Worm (Caenorhabditis elegans) whole organism, L1 larva: Measurements from ENCODE around the gene T26H8.5.

ENCODE experiments used
- C16A3.4 ChIP-seq: fragments of 150-350 bp; optimal IDR thresholded peaks from 2 replicates; lab custom pipeline; 2014; ENCODE audit warnings: missing biosample characterization, missing genetic modification characterization
- F16B12.6 ChIP-seq: fragments of 150-350 bp; optimal IDR thresholded peaks from 2 replicates; lab custom pipeline; 2014; ENCODE audit warnings: missing biosample characterization, missing genetic modification characterization
- alr-1 ChIP-seq: fragments of 200-800 bp; sonication (Bioruptor generic); optimal IDR thresholded peaks from 2 replicates; lab custom pipeline; 2018; ENCODE audit warnings: borderline replicate concordance, mild to moderate bottlenecking, missing genetic modification characterization, missing compliant biosample characterization
- aly-2 ChIP-seq: fragments of 150-350 bp; optimal IDR thresholded peaks from 2 replicates; lab custom pipeline; 2014; ENCODE audit warnings: missing biosample characterization, missing genetic modification characterization
- blmp-1 ChIP-seq: fragments of 150-350 bp; optimal IDR thresholded peaks from 2 replicates; lab custom pipeline; 2014; ENCODE audit warnings: missing biosample characterization, missing genetic modification characterization
- ceh-63 ChIP-seq: fragments of 200-800 bp; sonication (Bioruptor generic); optimal IDR thresholded peaks from 2 replicates; lab custom pipeline; 2018; ENCODE audit warnings: mild to moderate bottlenecking, missing genetic modification characterization, missing compliant biosample characterization
- ceh-82 ChIP-seq, 3 experiments: fragments of 150-350 bp in 1 of 3; sonication (generic microtip) in 2 of 3; optimal IDR thresholded peaks; 2 replicates each; lab custom pipeline; 2014 to 2017; ENCODE audit warnings: missing biosample characterization in 3 of 3, missing genetic modification characterization in 3 of 3
- ceh-88 ChIP-seq: fragments of 200-800 bp; sonication (Bioruptor generic); IDR thresholded peaks from 2 replicates; pipeline ENCODE4 v1.3.6; 2022; ENCODE audit warnings: missing genetic modification characterization, missing compliant biosample characterization
- efl-1 ChIP-seq, 4 experiments: fragments of 150-350 bp; optimal IDR thresholded peaks in 3 of 4; peaks in 1 of 4; 1 replicate in 1 of 4; 2 replicates in 3 of 4; lab custom pipeline; 2014; ENCODE audit warnings: missing biosample characterization in 2 of 4, missing genetic modification characterization in 2 of 4, missing genetic modification reagents in 2 of 4
- elt-2 ChIP-seq: sonication (generic microtip); optimal IDR thresholded peaks from 2 replicates; lab custom pipeline; 2016; ENCODE audit warnings: missing genetic modification characterization, mild to moderate bottlenecking, inconsistent platforms, missing compliant biosample characterization, missing genetic modification reagents
- elt-3 ChIP-seq, 6 experiments: fragments of 150-350 bp in 1 of 6; sonication (generic microtip); optimal IDR thresholded peaks; 2 replicates each; lab custom pipeline; 2017 to 2018; ENCODE audit warnings: missing biosample characterization in 6 of 6, missing genetic modification characterization in 6 of 6, inconsistent platforms in 1 of 6
- fkh-8 ChIP-seq: sonication (generic microtip); optimal IDR thresholded peaks from 2 replicates; lab custom pipeline; 2016; ENCODE audit warnings: mild to moderate bottlenecking, missing genetic modification characterization, missing compliant biosample characterization
- hlh-17 ChIP-seq: fragments of 200-800 bp; sonication (Bioruptor generic); optimal IDR thresholded peaks from 2 replicates; lab custom pipeline; 2018; ENCODE audit warnings: missing genetic modification characterization, mild to moderate bottlenecking, missing compliant biosample characterization, moderate library complexity, borderline replicate concordance
- hpl-2 ChIP-seq: fragments of 150-350 bp; optimal IDR thresholded peaks from 2 replicates; lab custom pipeline; 2014; ENCODE audit warnings: missing biosample characterization, missing genetic modification reagents, missing genetic modification characterization
- jun-1 ChIP-seq: fragments of 150-350 bp; optimal IDR thresholded peaks from 2 replicates; lab custom pipeline; 2014; ENCODE audit warnings: missing biosample characterization, missing genetic modification reagents, missing genetic modification characterization
- lin-13 ChIP-seq: fragments of 150-350 bp; optimal IDR thresholded peaks from 2 replicates; lab custom pipeline; 2014; ENCODE audit warnings: missing biosample characterization, missing genetic modification reagents, missing genetic modification characterization
- lin-35 ChIP-seq, 2 experiments: fragments of 150-350 bp; optimal IDR thresholded peaks; 2 replicates each; lab custom pipeline; 2014; ENCODE audit warnings: missing biosample characterization in 2 of 2, missing genetic modification characterization in 2 of 2, missing genetic modification reagents in 2 of 2
- mef-2 ChIP-seq: fragments of 150-350 bp; optimal IDR thresholded peaks from 2 replicates; lab custom pipeline; 2014; ENCODE audit warnings: missing biosample characterization, missing genetic modification characterization
- mep-1 ChIP-seq: fragments of 150-350 bp; optimal IDR thresholded peaks from 2 replicates; lab custom pipeline; 2014; ENCODE audit warnings: missing biosample characterization, missing genetic modification characterization
- nhr-19 ChIP-seq: fragments of 200-800 bp; sonication (Bioruptor generic); conservative IDR thresholded peaks from 2 replicates; pipeline ENCODE4 v1.3.6; 2022; ENCODE audit warnings: missing genetic modification characterization, missing compliant biosample characterization
- nhr-20 ChIP-seq: sonication (generic microtip); optimal IDR thresholded peaks from 2 replicates; lab custom pipeline; 2016; ENCODE audit warnings: mild to moderate bottlenecking, missing genetic modification characterization, missing compliant biosample characterization
- nhr-28 ChIP-seq: fragments of 150-350 bp; optimal IDR thresholded peaks from 2 replicates; lab custom pipeline; 2014; ENCODE audit warnings: missing biosample characterization, missing genetic modification characterization
- nhr-77 ChIP-seq: fragments of 150-350 bp; optimal IDR thresholded peaks from 2 replicates; lab custom pipeline; 2014; ENCODE audit warnings: missing biosample characterization, missing genetic modification characterization
- nhr-85 ChIP-seq: sonication (generic microtip); peaks from one replicate; lab custom pipeline; 2016; ENCODE audit warnings: missing genetic modification characterization, inconsistent platforms, missing compliant biosample characterization
- pax-3 ChIP-seq: fragments of 200-800 bp; sonication (Bioruptor generic); optimal IDR thresholded peaks from 2 replicates; lab custom pipeline; 2018; ENCODE audit warnings: mild to moderate bottlenecking, missing genetic modification characterization, moderate library complexity, missing compliant biosample characterization
- pqm-1 ChIP-seq: sonication (generic microtip); optimal IDR thresholded peaks from 3 replicates; lab custom pipeline; 2017; ENCODE audit warnings: missing biosample characterization, missing genetic modification characterization
- snpc-4 ChIP-seq: fragments of 150-350 bp; optimal IDR thresholded peaks from 2 replicates; lab custom pipeline; 2014; ENCODE audit warnings: missing biosample characterization, missing genetic modification characterization
- swsn-7 ChIP-seq: sonication (generic microtip); optimal IDR thresholded peaks from 2 replicates; lab custom pipeline; 2016; ENCODE audit warnings: missing genetic modification characterization, missing compliant biosample characterization
- tbx-2 ChIP-seq: sonication (generic microtip); optimal IDR thresholded peaks from 2 replicates; lab custom pipeline; 2016; ENCODE audit warnings: missing genetic modification characterization, missing compliant biosample characterization
- unc-130 ChIP-seq: fragments of 150-350 bp; optimal IDR thresholded peaks from 2 replicates; lab custom pipeline; 2017; ENCODE audit warnings: missing biosample characterization, missing genetic modification characterization, inconsistent platforms
- vab-15 ChIP-seq: sonication (generic microtip); optimal IDR thresholded peaks from 2 replicates; lab custom pipeline; 2017; ENCODE audit warnings: missing genotype, mild to moderate bottlenecking, missing genetic modification characterization, missing compliant biosample characterization
- ztf-11 ChIP-seq, 2 experiments: sonication (generic microtip); optimal IDR thresholded peaks; 2 replicates each; lab custom pipeline; 2016 to 2017; ENCODE audit warnings: missing genetic modification characterization in 2 of 2, missing biosample characterization in 1 of 2, missing compliant biosample characterization in 1 of 2
- ztf-4 ChIP-seq: fragments of 150-350 bp; optimal IDR thresholded peaks from 2 replicates; lab custom pipeline; 2014; ENCODE audit warnings: missing biosample characterization, missing genetic modification characterization

T26H8.5 gene

ce11 chrV:15305502-15305901 is at the start of gene T26H8.5:
TSS of gene T26H8.5 (minus strand) at chrV:15305602.
- no peak for TF ChIP-seq nhr-28 (tag; lab: Kevin White, UChicago)
- peak; percentile 46 for TF ChIP-seq pax-3 (tag; lab: Kevin White, UChicago)
- TF ChIP-seq, all 84 proteins: peak for 1

DNA sequence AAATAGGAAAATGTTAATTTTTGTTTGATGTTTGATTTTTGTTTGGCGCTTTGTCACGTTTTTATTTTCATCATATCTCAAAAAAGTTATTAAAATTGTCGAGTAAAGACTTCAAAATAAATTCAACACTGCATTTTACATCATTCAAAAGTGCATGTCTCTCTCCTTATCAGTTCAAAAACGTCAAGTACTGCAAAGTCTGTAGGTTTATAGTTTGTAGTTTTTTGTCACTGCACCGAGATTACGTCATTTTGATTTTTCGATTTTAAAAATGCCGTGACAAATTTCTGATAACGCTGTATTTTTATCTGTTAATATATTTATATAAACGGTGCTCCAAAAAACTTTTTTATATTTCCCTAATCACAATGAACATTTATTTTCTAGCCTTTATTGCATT is 49.2 kb upstream of the T26H8.5 start, which contains the start of gene C29F3.7:
Gene C29F3.7 (plus strand): TSS at position 254 of the 400 bp plus-strand sequence.
- TF ChIP-seq pax-3 (tag; lab: Kevin White, UChicago): peak; percentile 67
- TF ChIP-seq elt-3 (tag; optimal IDR thresholded peaks at IDR 0.05; lab: Kevin White, UChicago): no peak
- peak; percentile 98 for TF ChIP-seq elt-2 (tag; lab: Kevin White, UChicago)
- TF ChIP-seq vab-15 (tag; lab: Kevin White, UChicago): no peak
- no peak for TF ChIP-seq unc-130 (tag; lab: Kevin White, UChicago)
- no peak for TF ChIP-seq efl-1 (optimal IDR thresholded peaks at IDR 0.05; lab: Kevin White, UChicago)
- TF ChIP-seq efl-1 (GFP tag; optimal IDR thresholded peaks at IDR 0.05 in 1 of 2; lab: Kevin White, UChicago): peak in 1 of 2 experiments; percentile 44
- no peak for TF ChIP-seq tbx-2 (tag; lab: Kevin White, UChicago)
- peak; percentile 55 for TF ChIP-seq pqm-1 (tag; lab: Kevin White, UChicago)
- TF ChIP-seq lin-35 (GFP tag; optimal IDR thresholded peaks at IDR 0.05; lab: Kevin White, UChicago): peak in 1 of 2 experiments; percentile 42
- peak; percentile 63 for TF ChIP-seq nhr-20 (tag; lab: Kevin White, UChicago)

DNA sequence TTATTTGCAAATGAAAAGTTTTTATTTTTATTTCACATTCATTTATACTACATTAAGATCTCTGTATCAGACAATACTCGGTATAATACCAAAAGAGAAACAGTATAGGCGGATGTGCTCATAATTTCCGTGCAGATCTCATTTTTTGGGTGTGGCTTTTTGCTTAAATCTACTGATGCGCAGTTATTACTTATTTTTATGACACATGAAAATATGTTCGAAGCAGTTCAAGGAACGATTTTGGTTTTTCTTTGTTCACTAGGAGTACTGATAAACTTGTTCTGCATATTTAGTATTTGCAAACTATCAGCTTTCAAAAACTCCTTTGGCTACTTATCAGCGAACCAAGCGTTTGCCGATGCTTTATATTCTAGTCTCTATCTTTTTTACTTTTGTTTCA is 47.0 kb upstream of the T26H8.5 start, which contains the start of gene srx-58:
Gene srx-58 (plus strand): TSS at position 301 of the 400 bp plus-strand sequence.
- TF ChIP-seq nhr-77 (no peak), efl-1 (optimal IDR thresholded peaks at IDR 0.05; lab: Kevin White, UChicago) (no peak), efl-1 (GFP tag; optimal IDR thresholded peaks at IDR 0.05 in 1 of 2; lab: Kevin White, UChicago) (no peak), elt-3 (tag; optimal IDR thresholded peaks at IDR 0.05; lab: Kevin White, UChicago) (no peak), lin-13 (GFP tag; lab: Kevin White, UChicago) (no peak), F16B12.6 (no peak), mef-2 (no peak), nhr-19 (GFP tag; lab: Robert Waterston, UW) (no peak), C16A3.4 (tag; lab: Kevin White, UChicago) (no peak), vab-15 (tag; lab: Kevin White, UChicago) (no peak), nhr-20 (tag; lab: Kevin White, UChicago) (no peak), hlh-17 (GFP tag; lab: Kevin White, UChicago) (no peak), alr-1 (tag; lab: Kevin White, UChicago) (no peak), blmp-1 (no peak), ztf-4 (tag; lab: Kevin White, UChicago) (no peak)

ce11 chrV:15350615-15351014 is 45.2 kb upstream of the T26H8.5 start, which contains the start of gene clec-231:
TSS of gene clec-231 (minus strand) at chrV:15350715.
- TF ChIP-seq nhr-85 (no peak), nhr-19 (GFP tag; lab: Robert Waterston, UW) (no peak), vab-15 (tag; lab: Kevin White, UChicago) (no peak), fkh-8 (tag; lab: Kevin White, UChicago) (no peak), swsn-7 (no peak), tbx-2 (tag; lab: Kevin White, UChicago) (no peak), snpc-4 (tag; lab: Kevin White, UChicago) (no peak), mep-1 (no peak), ceh-63 (GFP tag; lab: Kevin White, UChicago) (no peak), ztf-11 (tag; optimal IDR thresholded peaks at IDR 0.05; lab: Kevin White, UChicago) (no peak), jun-1 (tag; lab: Kevin White, UChicago) (no peak), ceh-82 (tag; optimal IDR thresholded peaks at IDR 0.05; lab: Kevin White, UChicago) (no peak), aly-2 (tag; lab: Kevin White, UChicago) (no peak), hpl-2 (GFP tag; lab: Kevin White, UChicago) (no peak)

DNA sequence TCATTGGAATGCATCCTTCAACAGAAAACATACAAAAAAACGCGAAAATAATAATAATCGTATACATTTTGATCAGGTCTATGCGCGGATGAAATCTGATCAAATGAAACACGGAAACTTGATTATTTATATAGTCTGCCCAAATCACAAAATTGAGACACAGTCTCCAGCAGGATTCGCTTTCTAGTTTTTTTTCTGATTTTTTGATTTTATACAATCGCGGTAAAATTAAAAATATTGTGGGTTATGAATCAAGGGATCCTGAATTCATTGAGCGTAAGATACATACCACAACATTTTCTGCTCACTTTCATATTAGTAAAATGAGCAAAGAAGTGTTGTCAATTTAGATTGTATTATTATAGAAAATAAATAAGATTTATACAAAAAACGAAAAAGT is 43.6 kb upstream of the T26H8.5 start, which contains the start of gene clec-230:
Gene clec-230 (minus strand): TSS at position 101 of the 400 bp plus-strand sequence.
- TF ChIP-seq ceh-88 (GFP tag; lab: Robert Waterston, UW): no peak
